Worm (Caenorhabditis elegans): ENCODE results near the gene cri-3.
A peak's percentile ranks its signal among the peaks of the same experiment; 100 is the strongest.

cri-3 gene

DNA sequence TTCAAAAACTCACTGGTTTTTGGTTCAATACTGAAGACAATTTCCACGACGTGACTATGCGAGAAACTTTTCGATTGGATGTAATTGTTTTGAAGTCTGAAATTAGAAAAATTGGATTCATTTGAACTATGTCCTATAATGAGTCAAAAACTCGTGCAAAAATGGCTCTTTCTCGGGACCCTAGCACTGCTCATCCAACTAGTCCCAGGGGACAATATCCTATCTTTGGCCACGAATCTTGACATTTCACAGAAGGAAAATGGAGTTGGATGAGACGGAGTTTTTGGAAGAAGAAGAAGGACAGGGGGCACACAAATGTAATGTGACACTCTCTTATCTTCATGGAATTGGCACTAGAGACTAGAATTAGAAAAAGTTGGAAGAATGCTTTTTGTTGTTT, 14.3 kb upstream of the cri-3 start:
- TF ChIP-seq unc-86 (tag; optimal IDR thresholded peaks at IDR 0.05) (no peak), lin-14 (GFP tag; optimal IDR thresholded peaks at IDR 0.05) (peak; percentile 44), isw-1 (GFP tag; IDR thresholded peaks at IDR 0.05) (no peak), tbx-2 (tag; optimal IDR thresholded peaks at IDR 0.05) (peak; percentile 19)

DNA sequence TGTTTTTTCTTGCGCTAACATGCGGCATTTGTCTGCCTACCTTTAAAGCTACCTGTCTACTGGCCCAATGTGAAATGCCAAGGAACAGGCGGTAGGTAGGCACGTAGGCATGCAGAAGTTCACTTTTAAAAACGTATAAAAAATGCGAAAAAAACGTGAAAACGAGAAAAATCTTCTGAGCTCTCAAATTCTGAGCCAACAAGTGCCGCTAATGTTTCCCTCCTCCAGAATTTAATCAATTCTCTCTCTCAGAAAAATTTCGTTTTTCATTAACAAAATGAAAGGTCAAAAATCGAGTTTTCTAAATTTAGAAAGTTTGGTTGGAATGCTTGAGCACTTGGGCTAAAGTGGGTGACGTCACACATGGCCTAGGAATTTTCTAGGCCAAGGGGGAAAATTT, 13.7 kb upstream of the cri-3 start:
- TF ChIP-seq zip-4 (GFP tag; optimal IDR thresholded peaks at IDR 0.05): no peak
- no peak for TF ChIP-seq aha-1 (tag; optimal IDR thresholded peaks at IDR 0.05)
- no peak for TF ChIP-seq hpl-2 (GFP tag; optimal IDR thresholded peaks at IDR 0.05)
- no peak for TF ChIP-seq nhr-20 (tag; optimal IDR thresholded peaks at IDR 0.05)
- no peak for TF ChIP-seq skn-1 (tag; optimal IDR thresholded peaks at IDR 0.05)
- no peak for TF ChIP-seq fos-1 (tag; optimal IDR thresholded peaks at IDR 0.05)
- TF ChIP-seq lin-14 (GFP tag; optimal IDR thresholded peaks at IDR 0.05): no peak
- no peak for TF ChIP-seq ceh-82 (tag; optimal IDR thresholded peaks at IDR 0.05)
- TF ChIP-seq mep-1 (tag; optimal IDR thresholded peaks at IDR 0.05): no peak
- TF ChIP-seq mdl-1 (tag; optimal IDR thresholded peaks at IDR 0.05): no peak
- TF ChIP-seq unc-62 (GFP tag; optimal IDR thresholded peaks at IDR 0.05): no peak
- no peak for TF ChIP-seq ceh-8 (GFP tag; optimal IDR thresholded peaks at IDR 0.05)
- no peak for TF ChIP-seq ets-5 (GFP tag; IDR thresholded peaks at IDR 0.05)
- TF ChIP-seq zag-1 (tag; optimal IDR thresholded peaks at IDR 0.05): no peak
- TF ChIP-seq ceh-88 (GFP tag; IDR thresholded peaks at IDR 0.05): no peak
- TF ChIP-seq Y116A8C.19 (tag; optimal IDR thresholded peaks at IDR 0.05; ENCODE audit: borderline replicate concordance): no peak
- no peak for TF ChIP-seq nhr-47 (tag; optimal IDR thresholded peaks at IDR 0.05)
- no peak for TF ChIP-seq nhr-77 (tag; optimal IDR thresholded peaks at IDR 0.05)
- TF ChIP-seq unc-130 (tag; optimal IDR thresholded peaks at IDR 0.05): no peak

DNA sequence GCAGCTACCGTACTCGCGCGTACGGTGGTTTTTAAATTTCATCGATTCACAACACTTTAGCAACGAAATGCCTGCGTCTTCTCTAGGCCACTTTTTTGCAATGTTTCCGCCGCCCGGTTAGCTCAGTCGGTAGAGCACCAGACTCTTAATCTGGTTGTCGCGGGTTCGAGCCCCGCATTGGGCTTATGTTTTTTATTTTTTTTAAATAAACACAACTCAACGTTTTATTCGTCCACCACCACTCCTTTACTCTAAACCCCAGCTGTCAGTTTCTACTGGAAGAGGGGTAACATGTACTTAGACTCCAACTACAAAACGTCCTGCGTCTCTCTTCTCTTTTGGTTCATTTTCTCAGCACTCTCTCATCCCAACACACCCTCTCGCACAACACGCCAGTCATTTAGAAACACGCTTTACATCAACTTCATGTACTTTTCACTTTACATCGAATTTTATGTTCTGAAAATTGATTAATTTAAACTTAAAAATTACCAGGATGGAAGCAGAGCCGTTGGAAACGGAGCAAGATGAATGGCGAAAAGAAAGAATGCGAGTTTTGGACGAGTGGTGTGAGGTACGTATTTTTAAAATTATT, 6.6 kb upstream of the cri-3 start, which contains the start of the genes elmd-1 and hecw-1:
TSS of gene elmd-1 (plus strand) at position 494 of the 595 bp plus-strand sequence.
TSS of gene hecw-1 (minus strand) at position 545 of the 595 bp plus-strand sequence.
- TF ChIP-seq nhr-12 (tag; optimal IDR thresholded peaks at IDR 0.05): no peak
- peak; percentile 41 for TF ChIP-seq zip-4 (GFP tag; optimal IDR thresholded peaks at IDR 0.05)
- peak; percentile 56 for TF ChIP-seq nhr-20 (tag; optimal IDR thresholded peaks at IDR 0.05)
- TF ChIP-seq rnt-1 (tag; optimal IDR thresholded peaks at IDR 0.05): no peak
- no peak for TF ChIP-seq mdl-1 (tag; optimal IDR thresholded peaks at IDR 0.05)
- peak; percentile 17 for TF ChIP-seq isw-1 (GFP tag; IDR thresholded peaks at IDR 0.05)
- TF ChIP-seq dpl-1 (GFP tag; optimal IDR thresholded peaks at IDR 0.05): peak in 1 of 3 experiments; percentile 38
- no peak for TF ChIP-seq unc-130 (tag; optimal IDR thresholded peaks at IDR 0.05)
- TF ChIP-seq sptf-1 (tag; optimal IDR thresholded peaks at IDR 0.05): no peak
- peak; percentile 25; the same call in 1 of the 2 replicates for TF ChIP-seq ceh-88 (GFP tag; IDR thresholded peaks at IDR 0.05)
- TF ChIP-seq mep-1 (tag; optimal IDR thresholded peaks at IDR 0.05): no peak
- TF ChIP-seq irx-1 (tag; optimal IDR thresholded peaks at IDR 0.05): peak; percentile 19
- no peak for TF ChIP-seq efl-3 (GFP tag; optimal IDR thresholded peaks at IDR 0.05)
- TF ChIP-seq aha-1 (tag; optimal IDR thresholded peaks at IDR 0.05): no peak
- TF ChIP-seq ces-1 (GFP tag; optimal IDR thresholded peaks at IDR 0.05): no peak
- no peak for TF ChIP-seq nhr-85 (tag)
- TF ChIP-seq fkh-10 (GFP tag; optimal IDR thresholded peaks at IDR 0.05): no peak
- TF ChIP-seq tbx-2 (tag; optimal IDR thresholded peaks at IDR 0.05): peak; percentile 54
- peak; percentile 65 for TF ChIP-seq dsc-1 (tag; optimal IDR thresholded peaks at IDR 0.05)
- TF ChIP-seq nhr-71 (tag; optimal IDR thresholded peaks at IDR 0.05): peak; percentile 66
- TF ChIP-seq ztf-11 (tag; optimal IDR thresholded peaks at IDR 0.05): no peak
- no peak for TF ChIP-seq lin-39 (tag; optimal IDR thresholded peaks at IDR 0.05)
- TF ChIP-seq fos-1 (tag; optimal IDR thresholded peaks at IDR 0.05): peak; percentile 1
- TF ChIP-seq lin-14 (GFP tag; optimal IDR thresholded peaks at IDR 0.05): peak; percentile 66
- TF ChIP-seq nhr-90 (tag; optimal IDR thresholded peaks at IDR 0.05; ENCODE audit: poor library complexity): peak; percentile 64
- TF ChIP-seq mef-2 (tag; optimal IDR thresholded peaks at IDR 0.05): no peak
- peak; percentile 14 to 55 for TF ChIP-seq lsy-2 (tag; optimal IDR thresholded peaks at IDR 0.05)
- peak; percentile 40 to 50 for TF ChIP-seq efl-1 (optimal IDR thresholded peaks at IDR 0.05)
- peak in 1 of 2 experiments; percentile 87 for TF ChIP-seq efl-1 (GFP tag; optimal IDR thresholded peaks at IDR 0.05 in 1 of 2)
- TF ChIP-seq unc-62 (GFP tag; optimal IDR thresholded peaks at IDR 0.05): no peak
- peak; percentile 45 for TF ChIP-seq unc-86 (tag; optimal IDR thresholded peaks at IDR 0.05)
- TF ChIP-seq hlh-4 (tag; optimal IDR thresholded peaks at IDR 0.05): no peak
- TF ChIP-seq ama-1 (optimal IDR thresholded peaks at IDR 0.05): no peak
- TF ChIP-seq mab-9 (GFP tag; IDR thresholded peaks at IDR 0.05): no peak
- TF ChIP-seq snu-23 (GFP tag; optimal IDR thresholded peaks at IDR 0.05): peak; percentile 69
- peak in 1 of 3 experiments; percentile 17 for TF ChIP-seq ceh-82 (tag; optimal IDR thresholded peaks at IDR 0.05)
- peak; percentile 31 for TF ChIP-seq lin-13 (GFP tag; optimal IDR thresholded peaks at IDR 0.05)
- TF ChIP-seq skn-1 (tag; optimal IDR thresholded peaks at IDR 0.05): no peak
- no peak for TF ChIP-seq aly-2 (tag; optimal IDR thresholded peaks at IDR 0.05)
- peak; percentile 14 for TF ChIP-seq nhr-77 (tag; optimal IDR thresholded peaks at IDR 0.05)
- no peak for TF ChIP-seq lin-15B (tag; optimal IDR thresholded peaks at IDR 0.05)
